Worm (Caenorhabditis elegans) whole organism, L1 larva: ENCODE results near the gene H01G02.4.

ENCODE experiments used
- C34B4.2 ChIP-seq: sonication (generic microtip); optimal IDR thresholded peaks from 2 replicates; lab custom pipeline; 2017; ENCODE audit warnings: mild to moderate bottlenecking, missing genetic modification characterization, missing compliant biosample characterization
- aha-1 ChIP-seq: fragments of 150-350 bp; optimal IDR thresholded peaks from 2 replicates; lab custom pipeline; 2014; ENCODE audit warnings: missing biosample characterization, missing genetic modification characterization
- aly-2 ChIP-seq: fragments of 150-350 bp; optimal IDR thresholded peaks from 2 replicates; lab custom pipeline; 2014; ENCODE audit warnings: missing biosample characterization, missing genetic modification characterization
- ceh-8 ChIP-seq: fragments of 200-800 bp; sonication (Bioruptor generic); optimal IDR thresholded peaks from 2 replicates; lab custom pipeline; 2018; ENCODE audit warnings: mild to moderate bottlenecking, missing genetic modification characterization, moderate library complexity, missing compliant biosample characterization
- ceh-90 ChIP-seq: sonication (generic microtip); optimal IDR thresholded peaks from 2 replicates; lab custom pipeline; 2016; ENCODE audit warnings: missing genetic modification characterization, missing compliant biosample characterization
- dpl-1 ChIP-seq, 3 experiments: fragments of 150-350 bp in 2 of 3; sonication (generic microtip) in 1 of 3; optimal IDR thresholded peaks; 2 replicates each; lab custom pipeline; 2014 to 2017; ENCODE audit warnings: missing biosample characterization in 3 of 3, missing genetic modification characterization in 3 of 3, missing genetic modification reagents in 3 of 3
- dsc-1 ChIP-seq: sonication (generic microtip); optimal IDR thresholded peaks from 2 replicates; lab custom pipeline; 2016; ENCODE audit warnings: mild to moderate bottlenecking, missing genetic modification characterization, missing compliant biosample characterization
- egl-13 ChIP-seq: sonication (generic microtip); optimal IDR thresholded peaks from 2 replicates; lab custom pipeline; 2016; ENCODE audit warnings: missing genotype, missing genetic modification reagents, missing genetic modification characterization, missing compliant biosample characterization
- egl-27 ChIP-seq, 2 experiments: fragments of 150-350 bp in 1 of 2; sonication (generic microtip); optimal IDR thresholded peaks; 3 replicates each; lab custom pipeline; 2017 to 2018; ENCODE audit warnings: missing biosample characterization in 2 of 2, missing genetic modification characterization in 2 of 2, missing genetic modification reagents in 2 of 2
- elt-2 ChIP-seq: sonication (generic microtip); optimal IDR thresholded peaks from 2 replicates; lab custom pipeline; 2016; ENCODE audit warnings: missing genetic modification characterization, mild to moderate bottlenecking, inconsistent platforms, missing compliant biosample characterization, missing genetic modification reagents
- elt-3 ChIP-seq, 6 experiments: fragments of 150-350 bp in 1 of 6; sonication (generic microtip); optimal IDR thresholded peaks; 2 replicates each; lab custom pipeline; 2017 to 2018; ENCODE audit warnings: missing biosample characterization in 6 of 6, missing genetic modification characterization in 6 of 6, inconsistent platforms in 1 of 6
- ets-5 ChIP-seq: fragments of 200-800 bp; sonication (Bioruptor generic); IDR thresholded peaks from 2 replicates; pipeline ENCODE4 v1.3.6; 2022; ENCODE audit warnings: missing genetic modification characterization, missing compliant biosample characterization
- fkh-8 ChIP-seq: sonication (generic microtip); optimal IDR thresholded peaks from 2 replicates; lab custom pipeline; 2016; ENCODE audit warnings: mild to moderate bottlenecking, missing genetic modification characterization, missing compliant biosample characterization
- fos-1 ChIP-seq: fragments of 150-350 bp; optimal IDR thresholded peaks from 2 replicates; lab custom pipeline; 2014; ENCODE audit warnings: missing biosample characterization, missing genetic modification characterization
- hlh-4 ChIP-seq: sonication (generic microtip); optimal IDR thresholded peaks from 2 replicates; lab custom pipeline; 2016; ENCODE audit warnings: mild to moderate bottlenecking, missing genetic modification characterization, missing compliant biosample characterization
- isw-1 ChIP-seq: fragments of 200-800 bp; sonication (Bioruptor generic); IDR thresholded peaks from 2 replicates; pipeline ENCODE4 v1.3.6; 2022; ENCODE audit warnings: missing genetic modification characterization, missing compliant biosample characterization
- lin-14 ChIP-seq: fragments of 200-800 bp; sonication (Bioruptor generic); optimal IDR thresholded peaks from 2 replicates; lab custom pipeline; 2018; ENCODE audit warnings: mild to moderate bottlenecking, missing genetic modification characterization, moderate library complexity, missing compliant biosample characterization
- lin-39 ChIP-seq: fragments of 150-350 bp; optimal IDR thresholded peaks from 2 replicates; lab custom pipeline; 2014; ENCODE audit warnings: missing biosample characterization, missing genetic modification reagents, missing genetic modification characterization
- lsy-2 ChIP-seq, 2 experiments: fragments of 150-350 bp; optimal IDR thresholded peaks; 2 replicates each; lab custom pipeline; 2014; ENCODE audit warnings: missing biosample characterization in 2 of 2, missing genetic modification characterization in 2 of 2
- mab-9 ChIP-seq: fragments of 200-800 bp; sonication (Bioruptor generic); IDR thresholded peaks from 2 replicates; pipeline ENCODE4 v1.3.6; 2022; ENCODE audit warnings: missing genetic modification reagents, missing genetic modification characterization, missing compliant biosample characterization
- nhr-11 ChIP-seq: fragments of 150-350 bp; optimal IDR thresholded peaks from 2 replicates; lab custom pipeline; 2014; ENCODE audit warnings: missing biosample characterization, missing genetic modification characterization
- nhr-12 ChIP-seq: sonication (generic microtip); optimal IDR thresholded peaks from 2 replicates; lab custom pipeline; 2017; ENCODE audit warnings: missing biosample characterization, missing genetic modification characterization
- nhr-237 ChIP-seq: fragments of 150-350 bp; optimal IDR thresholded peaks from 2 replicates; lab custom pipeline; 2014; ENCODE audit warnings: missing biosample characterization, missing genetic modification characterization
- nhr-47 ChIP-seq: sonication (generic microtip); optimal IDR thresholded peaks from 2 replicates; lab custom pipeline; 2016; ENCODE audit warnings: mild to moderate bottlenecking, missing genetic modification characterization, moderate library complexity, missing compliant biosample characterization
- nhr-71 ChIP-seq: sonication (generic microtip); optimal IDR thresholded peaks from 2 replicates; lab custom pipeline; 2016; ENCODE audit warnings: mild to moderate bottlenecking, missing genetic modification characterization, moderate library complexity, missing compliant biosample characterization
- nhr-76 ChIP-seq: sonication (generic microtip); optimal IDR thresholded peaks from 2 replicates; lab custom pipeline; 2017; ENCODE audit warnings: missing biosample characterization, missing genetic modification characterization
- nhr-84 ChIP-seq: sonication (generic microtip); optimal IDR thresholded peaks from 2 replicates; lab custom pipeline; 2017; ENCODE audit warnings: missing biosample characterization, missing genetic modification characterization
- nhr-90 ChIP-seq: sonication (generic microtip); optimal IDR thresholded peaks from 2 replicates; lab custom pipeline; 2016; ENCODE audit warnings: mild to moderate bottlenecking, missing genetic modification characterization, missing compliant biosample characterization; ENCODE audit not compliant: poor library complexity
- pag-3 ChIP-seq: sonication (generic microtip); optimal IDR thresholded peaks from 2 replicates; lab custom pipeline; 2017; ENCODE audit warnings: missing genetic modification characterization, mild to moderate bottlenecking, missing compliant biosample characterization, antibody characterized with exemption, borderline replicate concordance; ENCODE audit not compliant: insufficient read depth
- pax-3 ChIP-seq: fragments of 200-800 bp; sonication (Bioruptor generic); optimal IDR thresholded peaks from 2 replicates; lab custom pipeline; 2018; ENCODE audit warnings: mild to moderate bottlenecking, missing genetic modification characterization, moderate library complexity, missing compliant biosample characterization
- skn-1 ChIP-seq: fragments of 150-350 bp; optimal IDR thresholded peaks from 2 replicates; lab custom pipeline; 2014; ENCODE audit warnings: missing biosample characterization, missing genetic modification characterization
- sox-4 ChIP-seq: sonication (generic microtip); optimal IDR thresholded peaks from 2 replicates; lab custom pipeline; 2016; ENCODE audit warnings: missing genetic modification characterization, missing compliant biosample characterization
- tbx-2 ChIP-seq: sonication (generic microtip); optimal IDR thresholded peaks from 2 replicates; lab custom pipeline; 2016; ENCODE audit warnings: missing genetic modification characterization, missing compliant biosample characterization
- unc-86 ChIP-seq: sonication (generic microtip); optimal IDR thresholded peaks from 2 replicates; lab custom pipeline; 2016; ENCODE audit warnings: missing genetic modification characterization, missing compliant biosample characterization
- zag-1 ChIP-seq: fragments of 150-350 bp; optimal IDR thresholded peaks from 2 replicates; lab custom pipeline; 2014; ENCODE audit warnings: missing biosample characterization, missing genetic modification characterization
- zip-4 ChIP-seq: fragments of 200-800 bp; sonication (Bioruptor generic); optimal IDR thresholded peaks from 2 replicates; lab custom pipeline; 2018; ENCODE audit warnings: mild to moderate bottlenecking, missing genetic modification characterization, moderate library complexity, missing compliant biosample characterization
- ztf-4 ChIP-seq: fragments of 150-350 bp; optimal IDR thresholded peaks from 2 replicates; lab custom pipeline; 2014; ENCODE audit warnings: missing biosample characterization, missing genetic modification characterization

H01G02.4 gene

ce11 chrIV:11760700-11761459, 42.1 kb downstream of the H01G02.4 start, which contains the start of gene T12A7.2 (continued):
- no peak for TF ChIP-seq C34B4.2 (tag; lab: Kevin White, UChicago)
- no peak for TF ChIP-seq skn-1 (tag; lab: Kevin White, UChicago)
- TF ChIP-seq ceh-90 (tag; lab: Kevin White, UChicago), result no peak
- no peak for TF ChIP-seq fos-1 (tag; lab: Kevin White, UChicago)
- TF ChIP-seq aha-1 (tag; lab: Kevin White, UChicago), result no peak
- no peak for TF ChIP-seq aly-2 (tag; lab: Kevin White, UChicago)
- TF ChIP-seq ets-5, result no peak
- TF ChIP-seq lin-39, result no peak
- no peak for TF ChIP-seq elt-3 (tag; optimal IDR thresholded peaks at IDR 0.05; lab: Kevin White, UChicago)
- no peak for TF ChIP-seq isw-1 (GFP tag; lab: Robert Waterston, UW)
- no peak for TF ChIP-seq pax-3
- TF ChIP-seq nhr-237, result no peak
- no peak for TF ChIP-seq mab-9 (GFP tag; lab: Robert Waterston, UW)
- peak; percentile 38 for TF ChIP-seq nhr-47 (tag; lab: Kevin White, UChicago)
- no peak for TF ChIP-seq hlh-4 (tag; lab: Kevin White, UChicago)
- TF ChIP-seq elt-2 (tag; lab: Kevin White, UChicago), result peak; percentile 77
- TF ChIP-seq egl-27 (tag; optimal IDR thresholded peaks at IDR 0.05; lab: Kevin White, UChicago), result no peak
- TF ChIP-seq nhr-12 (tag; lab: Kevin White, UChicago), result no peak
- TF ChIP-seq lsy-2 (tag; optimal IDR thresholded peaks at IDR 0.05; lab: Kevin White, UChicago), result peak in 1 of 2 experiments; percentile 38
- TF ChIP-seq nhr-11 (tag; lab: Kevin White, UChicago), result no peak
- no peak for TF ChIP-seq nhr-90 (tag; lab: Kevin White, UChicago)
- no peak for TF ChIP-seq nhr-76 (tag; lab: Kevin White, UChicago)
- no peak for TF ChIP-seq ceh-8
- TF ChIP-seq egl-13 (tag; lab: Kevin White, UChicago), result no peak
- no peak for TF ChIP-seq zag-1 (tag; lab: Kevin White, UChicago)
- TF ChIP-seq zip-4 (GFP tag; lab: Kevin White, UChicago), result no peak
- peak; percentile 21 for TF ChIP-seq dsc-1 (tag; lab: Kevin White, UChicago)
- no peak for TF ChIP-seq sox-4 (tag; lab: Kevin White, UChicago)
- peak; percentile 56 for TF ChIP-seq lin-14 (GFP tag; lab: Kevin White, UChicago)

ce11 chrIV:11759852-11760251, 43.1 kb downstream of the H01G02.4 start:
- TF ChIP-seq fkh-8 (tag; lab: Kevin White, UChicago), result peak; percentile 63
- no peak for TF ChIP-seq C34B4.2 (tag; lab: Kevin White, UChicago)
- TF ChIP-seq lsy-2 (tag; optimal IDR thresholded peaks at IDR 0.05; lab: Kevin White, UChicago), result peak in 1 of 2 experiments; percentile 13
- peak; percentile 72 for TF ChIP-seq nhr-71 (tag; lab: Kevin White, UChicago)
- peak; percentile 42 for TF ChIP-seq unc-86 (tag; lab: Kevin White, UChicago)
- TF ChIP-seq dpl-1 (GFP tag; optimal IDR thresholded peaks at IDR 0.05; lab: Kevin White, UChicago), result no peak
- TF ChIP-seq lin-14 (GFP tag; lab: Kevin White, UChicago), result peak; percentile 47
- no peak for TF ChIP-seq pag-3 (tag; lab: Kevin White, UChicago)
- peak; percentile 74 for TF ChIP-seq nhr-47 (tag; lab: Kevin White, UChicago)
- TF ChIP-seq egl-13 (tag; lab: Kevin White, UChicago), result peak; percentile 59
- peak; percentile 3 for TF ChIP-seq ztf-4 (tag; lab: Kevin White, UChicago)
- TF ChIP-seq tbx-2 (tag; lab: Kevin White, UChicago), result peak; percentile 4
- TF ChIP-seq nhr-84, result no peak
- TF ChIP-seq pax-3, result peak; percentile 27
- peak; percentile 75 for TF ChIP-seq dsc-1 (tag; lab: Kevin White, UChicago)
- TF ChIP-seq, all 84 proteins: peak for 11
